Worm (Caenorhabditis elegans) whole organism, L2 larva: ENCODE results near the gene cnc-9.

Source experiments
- F13H6.1 ChIP-seq: sonication (generic microtip); optimal IDR thresholded peaks from 2 replicates; lab custom pipeline; 2016; ENCODE audit warnings: missing genetic modification characterization, missing compliant biosample characterization
- Y55F3AM.14 ChIP-seq: fragments of 200-800 bp; sonication (Bioruptor generic); optimal IDR thresholded peaks from 2 replicates; lab custom pipeline; 2018; ENCODE audit warnings: mild to moderate bottlenecking, missing genetic modification characterization, missing compliant biosample characterization
- ZK546.5 ChIP-seq: sonication (generic microtip); optimal IDR thresholded peaks from 2 replicates; lab custom pipeline; 2017; ENCODE audit warnings: missing biosample characterization, missing genetic modification characterization
- aly-2 ChIP-seq: fragments of 150-350 bp; optimal IDR thresholded peaks from 2 replicates; lab custom pipeline; 2014; ENCODE audit warnings: missing biosample characterization, missing genetic modification characterization
- ama-1 ChIP-seq: fragments of 150-350 bp; optimal IDR thresholded peaks from 2 replicates; lab custom pipeline; 2018; ENCODE audit warnings: inconsistent platforms
- blmp-1 ChIP-seq: sonication (generic microtip); optimal IDR thresholded peaks from 2 replicates; lab custom pipeline; 2017; ENCODE audit warnings: missing genetic modification characterization, mild to moderate bottlenecking, missing compliant biosample characterization, antibody characterized with exemption, moderate library complexity; ENCODE audit not compliant: insufficient read depth
- ceh-16 ChIP-seq: fragments of 150-350 bp; optimal IDR thresholded peaks from 2 replicates; lab custom pipeline; 2014; ENCODE audit warnings: missing biosample characterization, missing genetic modification characterization
- ceh-82 ChIP-seq: fragments of 150-350 bp; optimal IDR thresholded peaks from 2 replicates; lab custom pipeline; 2014; ENCODE audit warnings: missing biosample characterization, missing genetic modification characterization
- elt-3 ChIP-seq: sonication (generic microtip); optimal IDR thresholded peaks from 2 replicates; lab custom pipeline; 2017; ENCODE audit warnings: missing biosample characterization, missing genetic modification characterization
- fos-1 ChIP-seq: fragments of 150-350 bp; optimal IDR thresholded peaks from 2 replicates; lab custom pipeline; 2014; ENCODE audit warnings: missing biosample characterization, missing genetic modification characterization
- lin-13 ChIP-seq: fragments of 150-350 bp; optimal IDR thresholded peaks from 2 replicates; lab custom pipeline; 2014; ENCODE audit warnings: missing biosample characterization, missing genetic modification reagents, missing genetic modification characterization
- lin-39 ChIP-seq: fragments of 150-350 bp; optimal IDR thresholded peaks from 2 replicates; lab custom pipeline; 2014; ENCODE audit warnings: missing biosample characterization, missing genetic modification reagents, missing genetic modification characterization
- mdl-1 ChIP-seq, 2 experiments: fragments of 150-350 bp in 1 of 2; sonication (generic microtip) in 1 of 2; optimal IDR thresholded peaks; 2 replicates each; lab custom pipeline; 2017; ENCODE audit warnings: missing biosample characterization in 2 of 2, missing genetic modification characterization in 2 of 2
- nhr-12 ChIP-seq: fragments of 150-350 bp; optimal IDR thresholded peaks from 2 replicates; lab custom pipeline; 2014; ENCODE audit warnings: missing biosample characterization, missing genetic modification characterization
- nhr-129 ChIP-seq: fragments of 150-350 bp; optimal IDR thresholded peaks from 2 replicates; lab custom pipeline; 2014; ENCODE audit warnings: missing biosample characterization, missing genetic modification characterization
- nhr-25 ChIP-seq: fragments of 150-350 bp; sonication (generic microtip); optimal IDR thresholded peaks from 3 replicates; lab custom pipeline; 2014; ENCODE audit warnings: missing biosample characterization, missing genetic modification characterization
- snpc-4 ChIP-seq: fragments of 150-350 bp; optimal IDR thresholded peaks from 2 replicates; lab custom pipeline; 2014; ENCODE audit warnings: missing biosample characterization, missing genetic modification characterization
- unc-39 ChIP-seq: fragments of 150-350 bp; optimal IDR thresholded peaks from 2 replicates; lab custom pipeline; 2014; ENCODE audit warnings: missing biosample characterization, missing genetic modification characterization
- zag-1 ChIP-seq: fragments of 150-350 bp; optimal IDR thresholded peaks from 2 replicates; lab custom pipeline; 2014; ENCODE audit warnings: missing biosample characterization, missing genetic modification characterization

cnc-9 gene

ce11 chrV:7352186-7353053 is 47.6 kb downstream of the cnc-9 start, which contains the start of the genes srh-231 and srh-275:
Gene srh-231 (minus strand): TSS chrV:7352236.
Gene srh-275 (plus strand): TSS chrV:7353003.
- TF ChIP-seq nhr-25 (tag; lab: Kevin White, UChicago): no peak
- TF ChIP-seq fos-1 (tag; lab: Kevin White, UChicago): no peak
- TF ChIP-seq lin-39 (tag; lab: Kevin White, UChicago): no peak
- TF ChIP-seq mdl-1 (tag; optimal IDR thresholded peaks at IDR 0.05; lab: Kevin White, UChicago): no peak
- no peak for TF ChIP-seq ceh-16 (tag; lab: Kevin White, UChicago)
- no peak for TF ChIP-seq aly-2 (tag; lab: Kevin White, UChicago)
- TF ChIP-seq zag-1: no peak
- no peak for TF ChIP-seq ceh-82
- no peak for TF ChIP-seq nhr-129 (tag; lab: Kevin White, UChicago)
- no peak for TF ChIP-seq lin-13 (GFP tag; lab: Kevin White, UChicago)
- no peak for TF ChIP-seq unc-39 (tag; lab: Kevin White, UChicago)
- no peak for TF ChIP-seq snpc-4 (tag; lab: Kevin White, UChicago)
- TF ChIP-seq Y55F3AM.14 (GFP tag; lab: Kevin White, UChicago): no peak
- TF ChIP-seq ama-1 (lab: Kevin White, UChicago): no peak
- no peak for TF ChIP-seq F13H6.1
- TF ChIP-seq nhr-12 (tag; lab: Kevin White, UChicago): no peak
- TF ChIP-seq elt-3 (tag; lab: Kevin White, UChicago): no peak
- TF ChIP-seq blmp-1 (tag; lab: Kevin White, UChicago): no peak
- TF ChIP-seq ZK546.5 (tag; lab: Kevin White, UChicago): no peak
